Worm (Caenorhabditis elegans): ENCODE data around the gene Y59A8B.24.

- TF ChIP-seq hlh-12 (tag; optimal IDR thresholded peaks at IDR 0.05), result no peak
- TF ChIP-seq dpff-1 (tag; optimal IDR thresholded peaks at IDR 0.05), result no peak
- no peak for TF ChIP-seq hmg-1.2 (GFP tag; IDR thresholded peaks at IDR 0.05)
- no peak for TF ChIP-seq let-526 (GFP tag; IDR thresholded peaks at IDR 0.05)
- TF ChIP-seq hmg-20 (GFP tag; IDR thresholded peaks at IDR 0.05), result no peak
- no peak for TF ChIP-seq nhr-179 (tag; optimal IDR thresholded peaks at IDR 0.05)
These were observed 30.0 kb downstream of the Y59A8B.24 start for ce11 chrV:17981732-17982131.

Measured in whole organism, young adult.